Worm (Caenorhabditis elegans): Measurements from ENCODE around the gene gcy-31.

ce11 chrX:2425284-2425683, 2.0 kb downstream of the gcy-31 start:
- TF ChIP-seq nhr-237 (tag; optimal IDR thresholded peaks at IDR 0.05) (no peak), mep-1 (tag; optimal IDR thresholded peaks at IDR 0.05) (no peak), unc-62 (GFP tag; optimal IDR thresholded peaks at IDR 0.05) (no peak), ceh-8 (GFP tag; optimal IDR thresholded peaks at IDR 0.05) (no peak)
